Fruit fly (Drosophila melanogaster) whole organism, embryonic: ENCODE data around the gene dlg1.
A peak's percentile ranks its signal among the peaks of the same experiment; 100 is the strongest.

ENCODE experiments used
- Bdp1 ChIP-seq: fragments of 200-800 bp; sonication (Bioruptor generic); optimal IDR thresholded peaks from 3 replicates; lab custom pipeline; 2016; ENCODE audit warnings: missing biosample characterization, missing genetic modification characterization
- C15 ChIP-seq: fragments of 200-800 bp; sonication (Bioruptor generic); IDR thresholded peaks from 3 replicates; pipeline ENCODE4 v1.3.6; 2022; ENCODE audit warnings: missing biosample characterization, missing genetic modification characterization
- CG1024 ChIP-seq: fragments of 200-800 bp; sonication (Bioruptor generic); IDR thresholded peaks from 2 replicates; pipeline ENCODE4 v1.3.6; 2022; ENCODE audit warnings: missing biosample characterization, missing genetic modification characterization
- CG10321 ChIP-seq: fragments of 200-800 bp; sonication (Bioruptor generic); IDR thresholded peaks from 2 replicates; pipeline ENCODE4 v1.3.6; 2022; ENCODE audit warnings: missing biosample characterization, missing genetic modification characterization
- CG10959 ChIP-seq: fragments of 200-800 bp; sonication (Bioruptor generic); IDR thresholded peaks from 2 replicates; pipeline ENCODE4 v1.3.6; 2022; ENCODE audit warnings: missing biosample characterization, missing genetic modification characterization
- CG12155 ChIP-seq: fragments of 200-800 bp; sonication (Bioruptor generic); optimal IDR thresholded peaks from 3 replicates; lab custom pipeline; 2016; ENCODE audit warnings: missing biosample characterization, missing genetic modification characterization
- CG13424 ChIP-seq: fragments of 200-800 bp; sonication (Bioruptor generic); optimal IDR thresholded peaks from 2 replicates; lab custom pipeline; 2019; ENCODE audit warnings: missing biosample characterization, mild to moderate bottlenecking, missing genetic modification characterization, moderate library complexity
- CG13894 ChIP-seq: fragments of 200-800 bp; sonication (Bioruptor generic); optimal IDR thresholded peaks from 3 replicates; lab custom pipeline; 2018; ENCODE audit warnings: missing biosample characterization, mild to moderate bottlenecking, missing genetic modification characterization, moderate library complexity
- CG14965 ChIP-seq: fragments of 200-800 bp; sonication (Bioruptor generic); optimal IDR thresholded peaks from 2 replicates; lab custom pipeline; 2016; ENCODE audit warnings: missing biosample characterization, missing genetic modification characterization, borderline replicate concordance
- CG15479 ChIP-seq: fragments of 200-800 bp; sonication (Bioruptor generic); optimal IDR thresholded peaks from 3 replicates; lab custom pipeline; 2019; ENCODE audit warnings: missing biosample characterization, mild to moderate bottlenecking, missing genetic modification characterization, moderate library complexity
- CG1603 ChIP-seq: fragments of 200-800 bp; sonication (Bioruptor generic); optimal IDR thresholded peaks from 2 replicates; lab custom pipeline; 2019; ENCODE audit warnings: missing biosample characterization, mild to moderate bottlenecking, missing genetic modification characterization, moderate library complexity
- CG16813 ChIP-seq: fragments of 200-800 bp; sonication (Bioruptor generic); IDR thresholded peaks from 3 replicates; pipeline ENCODE4 v1.3.6; 2022; ENCODE audit warnings: missing biosample characterization, missing genetic modification characterization; ENCODE audit not compliant: partially characterized antibody
- CG3726 ChIP-seq: fragments of 200-800 bp; sonication (Bioruptor generic); IDR thresholded peaks from 3 replicates; pipeline ENCODE4, ENCODE4 v1.3.6; 2022; ENCODE audit warnings: missing biosample characterization, missing genetic modification characterization
- CG4282 ChIP-seq: fragments of 200-800 bp; sonication (Bioruptor generic); optimal IDR thresholded peaks from 2 replicates; lab custom pipeline; 2016; ENCODE audit warnings: missing biosample characterization, missing genetic modification characterization
- CG5245 ChIP-seq: fragments of 200-800 bp; sonication (Bioruptor generic); optimal IDR thresholded peaks from 3 replicates; lab custom pipeline; 2016; ENCODE audit warnings: missing biosample characterization, missing genetic modification characterization
- CG7928 ChIP-seq: fragments of 200-800 bp; sonication (Bioruptor generic); optimal IDR thresholded peaks from 2 replicates; lab custom pipeline; 2017; ENCODE audit warnings: missing biosample characterization, mild to moderate bottlenecking, missing genetic modification characterization
- Dek ChIP-seq: fragments of 200-800 bp; sonication (Bioruptor generic); optimal IDR thresholded peaks from 3 replicates; lab custom pipeline; 2019; ENCODE audit warnings: missing biosample characterization, mild to moderate bottlenecking, missing genetic modification characterization, moderate library complexity
- Hey ChIP-seq: fragments of 200-800 bp; sonication (Bioruptor generic); optimal IDR thresholded peaks from 3 replicates; lab custom pipeline; 2018; ENCODE audit warnings: missing biosample characterization, mild to moderate bottlenecking, missing genetic modification characterization
- Hr78 ChIP-seq, 2 experiments: fragments of 200-800 bp in 1 of 2; fragments of >200 bp in 1 of 2; sonication (Bioruptor generic) in 1 of 2; optimal IDR thresholded peaks; 2 replicates each; lab custom pipeline; 2017 to 2019; ENCODE audit warnings: missing biosample characterization in 2 of 2, missing genetic modification characterization in 2 of 2, mild to moderate bottlenecking in 1 of 2, moderate library complexity in 1 of 2
- Jarid2 ChIP-seq: fragments of 200-800 bp; sonication (Bioruptor generic); optimal IDR thresholded peaks from 3 replicates; lab custom pipeline; 2017; ENCODE audit warnings: mild to moderate bottlenecking, missing biosample characterization, missing genetic modification reagents, missing genetic modification characterization
- Lhr ChIP-seq: fragments of 200-800 bp; sonication (Bioruptor generic); optimal IDR thresholded peaks from 3 replicates; lab custom pipeline; 2017; ENCODE audit warnings: mild to moderate bottlenecking, missing biosample characterization, missing genetic modification reagents, missing genetic modification characterization
- Lpt ChIP-seq: fragments of >200 bp; optimal IDR thresholded peaks from 2 replicates; lab custom pipeline; 2018; ENCODE audit warnings: missing biosample characterization, missing genetic modification characterization
- NC2α ChIP-seq: fragments of 200-800 bp; sonication (Bioruptor generic); optimal IDR thresholded peaks from 2 replicates; lab custom pipeline; 2016; ENCODE audit warnings: missing biosample characterization, missing genetic modification characterization
- NfI ChIP-seq: fragments of 200-800 bp; sonication (Bioruptor generic); optimal IDR thresholded peaks from 3 replicates; lab custom pipeline; 2018; ENCODE audit warnings: missing biosample characterization, mild to moderate bottlenecking, missing genetic modification characterization, moderate library complexity
- Rfx ChIP-seq: fragments of 200-800 bp; sonication (Bioruptor generic); IDR thresholded peaks from 2 replicates; pipeline ENCODE4 v1.3.6; 2022; ENCODE audit warnings: missing biosample characterization, missing genetic modification characterization
- ato ChIP-seq: fragments of 200-800 bp; sonication (Bioruptor generic); IDR thresholded peaks from 2 replicates; pipeline ENCODE4 v1.3.6; 2022; ENCODE audit warnings: missing biosample characterization, missing genetic modification characterization; ENCODE audit not compliant: partially characterized antibody
- az2 ChIP-seq: fragments of 200-800 bp; sonication (Bioruptor generic); optimal IDR thresholded peaks from 3 replicates; lab custom pipeline; 2016; ENCODE audit warnings: missing biosample characterization, missing genetic modification characterization
- bbx ChIP-seq: fragments of 200-800 bp; sonication (Bioruptor generic); IDR thresholded peaks from 2 replicates; pipeline ENCODE4 v1.3.6; 2022; ENCODE audit warnings: missing biosample characterization, missing genetic modification characterization; ENCODE audit not compliant: partially characterized antibody
- crol ChIP-seq: fragments of 200-800 bp; sonication (Bioruptor generic); IDR thresholded peaks from 2 replicates; pipeline ENCODE4 v1.3.6; 2022; ENCODE audit warnings: missing biosample characterization, missing genetic modification characterization
- da ChIP-seq: fragments of 200-800 bp; sonication (Bioruptor generic); optimal IDR thresholded peaks from 2 replicates; lab custom pipeline; 2016; ENCODE audit warnings: missing biosample characterization, missing genetic modification characterization
- ems ChIP-seq: fragments of 200-800 bp; sonication (Bioruptor generic); optimal IDR thresholded peaks from 3 replicates; lab custom pipeline; 2016; ENCODE audit warnings: missing biosample characterization, missing genetic modification characterization
- fu2 ChIP-seq: fragments of 200-800 bp; sonication (Bioruptor generic); optimal IDR thresholded peaks from 2 replicates; lab custom pipeline; 2016; ENCODE audit warnings: missing biosample characterization, missing genetic modification characterization
- gsb ChIP-seq: fragments of 200-800 bp; sonication (Bioruptor generic); IDR thresholded peaks from 2 replicates; pipeline ENCODE4 v1.3.6; 2022; ENCODE audit warnings: missing biosample characterization, missing genetic modification characterization
- h ChIP-seq: fragments of >200 bp; optimal IDR thresholded peaks from 2 replicates; lab custom pipeline; 2017
- jigr1 ChIP-seq: fragments of 200-800 bp; sonication (Bioruptor generic); IDR thresholded peaks from 3 replicates; pipeline ENCODE4 v1.3.6; 2022; ENCODE audit warnings: missing biosample characterization, missing genetic modification characterization
- kni ChIP-seq: fragments of 200-800 bp; sonication (Bioruptor generic); optimal IDR thresholded peaks from 3 replicates; lab custom pipeline; 2017; ENCODE audit warnings: mild to moderate bottlenecking, missing biosample characterization, missing genetic modification reagents, missing genetic modification characterization
- knrl ChIP-seq: fragments of 200-800 bp; sonication (Bioruptor generic); IDR thresholded peaks from 3 replicates; pipeline ENCODE4 v1.3.6; 2022; ENCODE audit warnings: missing biosample characterization, missing genetic modification characterization; ENCODE audit not compliant: partially characterized antibody
- lab ChIP-seq: fragments of 200-800 bp; sonication (Bioruptor generic); optimal IDR thresholded peaks from 3 replicates; lab custom pipeline; 2017; ENCODE audit warnings: missing biosample characterization, missing genetic modification characterization, mild to moderate bottlenecking, moderate library complexity, missing genetic modification reagents
- nau ChIP-seq: fragments of 200-800 bp; sonication (Bioruptor generic); optimal IDR thresholded peaks from 3 replicates; lab custom pipeline; 2017; ENCODE audit warnings: missing biosample characterization, mild to moderate bottlenecking, missing genetic modification characterization, missing genetic modification reagents
- nerfin-2 ChIP-seq: fragments of 200-800 bp; sonication (Bioruptor generic); IDR thresholded peaks from 2 replicates; pipeline ENCODE4 v1.3.6; 2022; ENCODE audit warnings: missing biosample characterization, missing genetic modification characterization; ENCODE audit not compliant: partially characterized antibody
- odd ChIP-seq: fragments of 200-800 bp; sonication (Bioruptor generic); optimal IDR thresholded peaks from 2 replicates; lab custom pipeline; 2017; ENCODE audit warnings: missing biosample characterization, mild to moderate bottlenecking, missing genetic modification characterization
- pzg ChIP-seq: fragments of 200-800 bp; sonication (Bioruptor generic); optimal IDR thresholded peaks from 3 replicates; lab custom pipeline; 2018; ENCODE audit warnings: missing biosample characterization, mild to moderate bottlenecking, missing genetic modification characterization, moderate library complexity
- ranshi ChIP-seq: fragments of 200-800 bp; sonication (Bioruptor generic); IDR thresholded peaks from 2 replicates; pipeline ENCODE4 v1.3.6; 2022; ENCODE audit warnings: missing biosample characterization, missing genetic modification characterization
- ro ChIP-seq: fragments of 200-800 bp; sonication (Bioruptor generic); IDR thresholded peaks from 2 replicates; pipeline ENCODE4 v1.3.6; 2022; ENCODE audit warnings: missing biosample characterization, missing genetic modification characterization
- scrt ChIP-seq: fragments of 200-800 bp; sonication (Bioruptor generic); optimal IDR thresholded peaks from 2 replicates; lab custom pipeline; 2018; ENCODE audit warnings: missing biosample characterization, mild to moderate bottlenecking, missing genetic modification characterization, moderate library complexity
- sna ChIP-seq: fragments of 200-800 bp; sonication (Bioruptor generic); IDR thresholded peaks from 2 replicates; pipeline ENCODE4 v1.3.6; 2022; ENCODE audit warnings: missing biosample characterization, missing genetic modification characterization; ENCODE audit not compliant: partially characterized antibody
- usp ChIP-seq: fragments of >200 bp; optimal IDR thresholded peaks from 2 replicates; lab custom pipeline; 2017; ENCODE audit warnings: missing biosample characterization, missing genetic modification characterization
- vnd ChIP-seq: fragments of 200-800 bp; sonication (Bioruptor generic); IDR thresholded peaks from 3 replicates; pipeline ENCODE4 v1.3.6; 2022; ENCODE audit warnings: missing biosample characterization, missing genetic modification characterization; ENCODE audit not compliant: partially characterized antibody
- zf30C ChIP-seq: fragments of 200-800 bp; sonication (Bioruptor generic); optimal IDR thresholded peaks from 3 replicates; lab custom pipeline; 2018; ENCODE audit warnings: missing biosample characterization, mild to moderate bottlenecking, missing genetic modification characterization

Gene dlg1

dm6 chrX:11446792-11447405 is 77.4 kb downstream of the dlg1 start (continued):
- TF ChIP-seq CG12155 (GFP tag; lab: Kevin White, UChicago) = peak; percentile 85
- no peak for TF ChIP-seq ro (GFP tag; lab: Robert Waterston, UW)
- TF ChIP-seq ranshi (GFP tag; lab: Robert Waterston, UW) = peak; percentile 85
- peak; percentile 32 for TF ChIP-seq nau
- peak; percentile 59 for TF ChIP-seq CG4282 (GFP tag; lab: Kevin White, UChicago)
- peak; percentile 59; the same call in 1 of the 3 replicates for TF ChIP-seq CG3726 (GFP tag; lab: Robert Waterston, UW)
- peak; percentile 56 for TF ChIP-seq CG7928 (GFP tag; lab: Kevin White, UChicago)
- TF ChIP-seq usp (GFP tag; lab: Kevin White, UChicago) = no peak
- TF ChIP-seq scrt (GFP tag; lab: Kevin White, UChicago) = peak; percentile 80
- 0 out of 3 replicates have a peak, but pooled peaks have one; percentile 18 for TF ChIP-seq jigr1 (GFP tag; lab: Robert Waterston, UW)
- TF ChIP-seq fu2 (GFP tag; lab: Kevin White, UChicago) = peak; percentile 87
- peak; percentile 19 for TF ChIP-seq odd (GFP tag; lab: Kevin White, UChicago)
- no peak for TF ChIP-seq CG16813 (GFP tag; lab: Robert Waterston, UW)
- TF ChIP-seq CG1024 = 0 out of 2 replicates have a peak, but pooled peaks have one; percentile 40
- no peak for TF ChIP-seq crol
- TF ChIP-seq gsb (GFP tag; lab: Robert Waterston, UW) = peak; percentile 72
- TF ChIP-seq kni (GFP tag; lab: Kevin White, UChicago) = no peak
- peak; percentile 92 for TF ChIP-seq lab
- peak; percentile 69 for TF ChIP-seq Hey (tag; lab: Kevin White, UChicago)
- peak; percentile 80 for TF ChIP-seq Dek
- peak; percentile 57 for TF ChIP-seq ems (GFP tag; lab: Kevin White, UChicago)
- peak; percentile 95 for TF ChIP-seq Rfx (GFP tag; lab: Robert Waterston, UW)
- TF ChIP-seq C15 (GFP tag; lab: Robert Waterston, UW) = peak; percentile 76; the same call in 2 of the 3 replicates
- TF ChIP-seq pzg = peak; percentile 22
- no peak for TF ChIP-seq sna
- 0 out of 2 replicates have a peak, but pooled peaks have one; percentile 27 for TF ChIP-seq CG10321 (GFP tag; lab: Robert Waterston, UW)
- peak; percentile 14 for TF ChIP-seq da (GFP tag; lab: Kevin White, UChicago)
- TF ChIP-seq CG15479 (GFP tag; lab: Kevin White, UChicago) = no peak
- TF ChIP-seq h (lab: Kevin White, UChicago) = no peak
- no peak for TF ChIP-seq vnd (GFP tag; lab: Robert Waterston, UW)
- TF ChIP-seq Hr78 (GFP tag; optimal IDR thresholded peaks at IDR 0.05; lab: Kevin White, UChicago) = peak in 1 of 2 experiments; percentile 32
- TF ChIP-seq Lhr (GFP tag; lab: Kevin White, UChicago) = no peak
- TF ChIP-seq CG14965 (GFP tag; lab: Kevin White, UChicago) = no peak
- peak; percentile 49 for TF ChIP-seq CG5245 (GFP tag; lab: Kevin White, UChicago)
- peak; percentile 33 for TF ChIP-seq NC2α
- no peak for TF ChIP-seq ato
- no peak for TF ChIP-seq zf30C (GFP tag; lab: Kevin White, UChicago)
- TF ChIP-seq CG1603 = peak; percentile 72
- no peak for TF ChIP-seq knrl (GFP tag; lab: Robert Waterston, UW)
- no peak for TF ChIP-seq nerfin-2
- TF ChIP-seq Bdp1 (GFP tag; lab: Kevin White, UChicago) = peak; percentile 35
- peak; percentile 82 for TF ChIP-seq NfI (GFP tag; lab: Kevin White, UChicago)
- no peak for TF ChIP-seq Lpt (GFP tag; lab: Kevin White, UChicago)
- no peak for TF ChIP-seq bbx
- peak; percentile 86 for TF ChIP-seq CG13894 (tag; lab: Kevin White, UChicago)
- TF ChIP-seq CG10959 (GFP tag; lab: Robert Waterston, UW) = peak; percentile 57; the same call in 1 of the 2 replicates
- TF ChIP-seq az2 (GFP tag; lab: Kevin White, UChicago) = peak; percentile 57
- peak; percentile 69 for TF ChIP-seq CG13424
- no peak for TF ChIP-seq Jarid2
